Worm (Caenorhabditis elegans) whole organism, L4/young adult: ENCODE measurements around the gene acl-6.
"Not testable (repeated sequence)": the region's sequence is repeated elsewhere in the genome, so short reads cannot be mapped to it uniquely, and the experiment has no call there.

ENCODE experiments used
- W03F9.2 ChIP-seq: fragments of 150-350 bp; optimal IDR thresholded peaks from 2 replicates; lab custom pipeline; 2014; ENCODE audit warnings: missing biosample characterization, missing genetic modification characterization
- dao-5 ChIP-seq: sonication (generic microtip); optimal IDR thresholded peaks from 2 replicates; lab custom pipeline; 2016; ENCODE audit warnings: missing genotype, missing genetic modification characterization, moderate library complexity, missing compliant biosample characterization
- him-1 ChIP-seq: sonication (generic microtip); optimal IDR thresholded peaks from 2 replicates; lab custom pipeline; 2016; ENCODE audit warnings: missing genotype, missing genetic modification reagents, missing genetic modification characterization, missing compliant biosample characterization

- not testable (repeated sequence) for TF ChIP-seq W03F9.2, him-1, dao-5 (tag; lab: Kevin White, UChicago)
These were observed 35.3 kb downstream of the acl-6 start, which contains the start of gene ZC317.6 for ce11 chrV:5468489-5468888.
